Fruit fly (Drosophila melanogaster) whole organism, adult: ENCODE measurements around the gene CG31740.

Experiments
- CG11617 ChIP-seq: fragments of 200-800 bp; sonication (Bioruptor generic); optimal IDR thresholded peaks from 2 replicates; lab custom pipeline; 2017; ENCODE audit warnings: mild to moderate bottlenecking, missing biosample characterization, missing genetic modification reagents, missing genetic modification characterization
- CG12768 ChIP-seq: fragments of 200-800 bp; sonication (Bioruptor generic); optimal IDR thresholded peaks from 2 replicates; lab custom pipeline; 2017; ENCODE audit warnings: missing biosample characterization, missing genetic modification characterization, mild to moderate bottlenecking, moderate library complexity, missing genetic modification reagents
- CG14711 ChIP-seq: fragments of 200-800 bp; sonication (Bioruptor generic); optimal IDR thresholded peaks from 2 replicates; lab custom pipeline; 2018; ENCODE audit warnings: missing biosample characterization, mild to moderate bottlenecking, missing genetic modification characterization, moderate library complexity
- CG1620 ChIP-seq: fragments of 200-800 bp; sonication (Bioruptor generic); optimal IDR thresholded peaks from 2 replicates; lab custom pipeline; 2016; ENCODE audit warnings: missing biosample characterization, missing genetic modification characterization
- CG33017 ChIP-seq: fragments of 200-800 bp; sonication (Bioruptor generic); optimal IDR thresholded peaks from 2 replicates; lab custom pipeline; 2018; ENCODE audit warnings: missing biosample characterization, mild to moderate bottlenecking, missing genetic modification characterization, moderate library complexity
- CG5204 ChIP-seq: fragments of 200-800 bp; sonication (Bioruptor generic); optimal IDR thresholded peaks from 2 replicates; lab custom pipeline; 2016; ENCODE audit warnings: missing biosample characterization, missing genetic modification characterization
- CG7045 ChIP-seq: fragments of 200-800 bp; sonication (Bioruptor generic); optimal IDR thresholded peaks from 2 replicates; lab custom pipeline; 2017; ENCODE audit warnings: missing biosample characterization, mild to moderate bottlenecking, missing genetic modification characterization
- CG7101 ChIP-seq: fragments of 200-800 bp; sonication (Bioruptor generic); optimal IDR thresholded peaks from 2 replicates; lab custom pipeline; 2018; ENCODE audit warnings: missing biosample characterization, mild to moderate bottlenecking, missing genetic modification characterization, moderate library complexity
- Clk ChIP-seq: fragments of 200-800 bp; sonication (Bioruptor generic); optimal IDR thresholded peaks from 2 replicates; lab custom pipeline; 2017; ENCODE audit warnings: missing biosample characterization, missing genetic modification characterization
- Crg-1 ChIP-seq: fragments of 200-800 bp; sonication (Bioruptor generic); optimal IDR thresholded peaks from 2 replicates; lab custom pipeline; 2016; ENCODE audit warnings: missing biosample characterization, missing genetic modification characterization
- Hr96 ChIP-seq: fragments of 200-800 bp; sonication (Bioruptor generic); optimal IDR thresholded peaks from 2 replicates; lab custom pipeline; 2016; ENCODE audit warnings: missing biosample characterization, missing genetic modification characterization
- Mnt ChIP-seq: fragments of 200-800 bp; sonication (Bioruptor generic); optimal IDR thresholded peaks from 2 replicates; lab custom pipeline; 2016; ENCODE audit warnings: missing biosample characterization, mild to moderate bottlenecking, missing genetic modification characterization
- bab1 ChIP-seq: fragments of 200-800 bp; sonication (Bioruptor generic); optimal IDR thresholded peaks from 3 replicates; lab custom pipeline; 2019; ENCODE audit warnings: missing biosample characterization, mild to moderate bottlenecking, missing genetic modification characterization, moderate library complexity
- cic ChIP-seq: fragments of 200-800 bp; sonication (Bioruptor generic); optimal IDR thresholded peaks from 2 replicates; lab custom pipeline; 2017; ENCODE audit warnings: missing biosample characterization, mild to moderate bottlenecking, missing genetic modification characterization, moderate library complexity
- cnc ChIP-seq, 2 experiments: fragments of >200 bp; optimal IDR thresholded peaks; 2 replicates each; lab custom pipeline; 2017
- kay ChIP-seq: fragments of 200-800 bp; sonication (Bioruptor generic); peaks from one replicate; lab custom pipeline; 2016; ENCODE audit warnings: missing biosample characterization, missing genetic modification characterization, borderline replicate concordance
- ovo ChIP-seq: fragments of 200-800 bp; sonication (Bioruptor generic); optimal IDR thresholded peaks from 2 replicates; lab custom pipeline; 2016; ENCODE audit warnings: missing biosample characterization, missing genetic modification characterization
- pad ChIP-seq: fragments of 200-800 bp; sonication (Bioruptor generic); optimal IDR thresholded peaks from 3 replicates; lab custom pipeline; 2017; ENCODE audit warnings: missing biosample characterization, missing genetic modification characterization, mild to moderate bottlenecking, moderate library complexity, missing genetic modification reagents
- tj ChIP-seq: fragments of 200-800 bp; sonication (Bioruptor generic); optimal IDR thresholded peaks from 3 replicates; lab custom pipeline; 2017; ENCODE audit warnings: missing biosample characterization, mild to moderate bottlenecking, missing genetic modification characterization, moderate library complexity
- toe ChIP-seq: fragments of 200-800 bp; sonication (Bioruptor generic); optimal IDR thresholded peaks from 2 replicates; lab custom pipeline; 2016; ENCODE audit warnings: missing biosample characterization, missing genetic modification characterization

The CG31740 gene

DNA sequence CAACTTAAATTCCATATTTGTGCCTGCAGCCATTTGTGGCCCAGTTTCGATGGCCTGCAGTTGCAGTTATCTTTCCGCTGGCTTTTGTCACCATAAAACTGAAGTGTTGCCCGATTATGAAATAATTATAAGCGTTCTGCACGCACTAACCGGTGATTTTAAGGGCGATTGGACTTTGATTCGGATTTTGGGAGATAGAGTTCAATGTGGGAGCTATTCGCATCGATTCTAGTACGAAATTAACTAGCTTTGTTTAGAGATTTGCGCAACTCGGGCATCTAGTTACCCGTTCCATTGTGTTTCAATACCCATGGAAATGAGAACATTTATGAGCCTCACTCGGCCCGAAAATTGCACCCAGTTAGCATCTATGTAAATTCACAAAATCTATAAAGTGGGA, 2.4 kb upstream of the CG31740 start, which contains the start of gene CG5693:
Gene CG5693 (plus strand): TSS at position 301 of the 400 bp plus-strand sequence.
- TF ChIP-seq CG7045 (GFP tag; lab: Kevin White, UChicago) (no peak), toe (GFP tag; lab: Kevin White, UChicago) (no peak)

DNA sequence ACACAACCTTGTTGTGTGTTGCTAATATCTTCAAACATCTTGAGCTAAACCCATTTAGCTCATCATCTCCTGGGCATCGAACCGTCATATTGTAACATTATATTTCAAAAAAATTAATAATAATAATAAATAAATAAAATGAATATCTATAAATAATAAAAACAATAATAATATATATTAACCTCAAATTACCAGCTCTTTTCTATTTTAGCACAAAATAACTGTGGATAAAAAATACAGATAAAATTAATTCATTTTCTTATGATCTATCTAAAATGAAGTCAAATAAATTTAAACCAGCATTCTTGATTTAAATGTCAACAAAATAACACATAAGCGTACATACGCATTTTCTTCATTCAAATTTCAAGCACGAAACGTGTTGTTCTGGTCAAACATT, 1.7 kb upstream of the CG31740 start, which contains the start of gene CG42659:
Gene CG42659 (plus strand): TSS at position 301 of the 400 bp plus-strand sequence.
- TF ChIP-seq Mnt (GFP tag; lab: Kevin White, UChicago) (no peak), kay (no peak), CG7101 (tag; lab: Kevin White, UChicago) (no peak), CG11617 (GFP tag; lab: Kevin White, UChicago) (no peak)

DNA sequence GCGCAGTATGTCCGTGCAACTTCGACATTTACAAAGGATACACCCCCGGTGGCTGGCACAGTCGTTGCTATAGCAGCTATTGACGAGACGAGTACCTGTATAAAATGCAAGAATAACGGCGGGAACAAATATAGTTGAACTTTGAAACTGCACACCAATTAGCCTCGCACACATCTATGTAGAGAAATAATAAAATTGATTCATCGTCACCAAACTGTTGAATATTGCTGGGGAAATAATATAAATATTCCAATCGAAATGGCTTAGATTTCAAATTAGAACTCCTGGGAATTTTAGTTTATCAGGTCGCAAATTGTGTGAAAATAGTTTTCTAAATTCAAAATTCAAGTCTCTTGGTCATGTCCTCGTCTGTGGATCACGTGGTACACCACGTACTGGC, 1.1 kb upstream of the CG31740 start, which contains the start of the genes CG42634 and CG42635:
Gene CG42634 (plus strand): TSS at position 301 of the 400 bp plus-strand sequence.
Gene CG42635 (plus strand): TSS at position 301 of the 400 bp plus-strand sequence.
- TF ChIP-seq CG12768 (GFP tag; lab: Kevin White, UChicago) = no peak
- no peak for TF ChIP-seq toe (GFP tag; lab: Kevin White, UChicago)
- no peak for TF ChIP-seq pad (GFP tag; lab: Kevin White, UChicago)
- no peak for TF ChIP-seq CG7101 (tag; lab: Kevin White, UChicago)
- TF ChIP-seq Hr96 (GFP tag; lab: Kevin White, UChicago) = no peak
- no peak for TF ChIP-seq Mnt (GFP tag; lab: Kevin White, UChicago)
- TF ChIP-seq Crg-1 (GFP tag; lab: Kevin White, UChicago) = no peak
- no peak for TF ChIP-seq CG7045 (GFP tag; lab: Kevin White, UChicago)
- no peak for TF ChIP-seq CG11617 (GFP tag; lab: Kevin White, UChicago)
- TF ChIP-seq tj = no peak
- TF ChIP-seq cnc (optimal IDR thresholded peaks at IDR 0.05; lab: Kevin White, UChicago) = no peak
- TF ChIP-seq bab1 (GFP tag; lab: Kevin White, UChicago) = no peak
- no peak for TF ChIP-seq CG33017 (tag; lab: Kevin White, UChicago)
- no peak for TF ChIP-seq kay
- TF ChIP-seq Clk (GFP tag; lab: Kevin White, UChicago) = no peak
- TF ChIP-seq ovo = no peak
- TF ChIP-seq CG14711 (tag; lab: Kevin White, UChicago) = no peak
- no peak for TF ChIP-seq CG1620 (GFP tag; lab: Kevin White, UChicago)
- no peak for TF ChIP-seq CG5204 (GFP tag; lab: Kevin White, UChicago)
- no peak for TF ChIP-seq cic (GFP tag; lab: Kevin White, UChicago)

DNA sequence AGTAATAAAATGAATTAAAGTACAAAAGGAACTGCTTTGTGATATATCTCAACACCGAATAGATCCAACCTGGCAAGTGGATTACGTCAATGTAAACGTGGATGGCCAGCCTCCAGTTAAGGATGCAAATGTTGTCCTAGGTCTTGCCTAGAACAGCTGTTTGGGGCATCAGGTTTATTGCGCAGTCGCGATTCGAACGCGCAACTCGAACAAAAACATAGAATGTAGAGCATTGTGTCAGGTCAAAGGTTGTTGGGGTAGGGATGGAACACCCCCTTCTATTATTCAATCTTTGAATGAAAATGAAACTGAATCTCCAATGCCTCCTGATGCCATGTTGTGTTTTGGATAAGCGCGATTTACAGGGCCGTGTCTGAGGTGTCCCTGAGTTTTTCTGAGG, 919 bp downstream of the CG31740 start:
- no peak for TF ChIP-seq toe (GFP tag; lab: Kevin White, UChicago)
- TF ChIP-seq kay = no peak
- no peak for TF ChIP-seq CG1620 (GFP tag; lab: Kevin White, UChicago)
- TF ChIP-seq cnc (optimal IDR thresholded peaks at IDR 0.05; lab: Kevin White, UChicago) = no peak
- no peak for TF ChIP-seq Hr96 (GFP tag; lab: Kevin White, UChicago)
- no peak for TF ChIP-seq pad (GFP tag; lab: Kevin White, UChicago)
- TF ChIP-seq cic (GFP tag; lab: Kevin White, UChicago) = no peak
- TF ChIP-seq bab1 (GFP tag; lab: Kevin White, UChicago) = no peak
- no peak for TF ChIP-seq Mnt (GFP tag; lab: Kevin White, UChicago)
- no peak for TF ChIP-seq CG14711 (tag; lab: Kevin White, UChicago)

DNA sequence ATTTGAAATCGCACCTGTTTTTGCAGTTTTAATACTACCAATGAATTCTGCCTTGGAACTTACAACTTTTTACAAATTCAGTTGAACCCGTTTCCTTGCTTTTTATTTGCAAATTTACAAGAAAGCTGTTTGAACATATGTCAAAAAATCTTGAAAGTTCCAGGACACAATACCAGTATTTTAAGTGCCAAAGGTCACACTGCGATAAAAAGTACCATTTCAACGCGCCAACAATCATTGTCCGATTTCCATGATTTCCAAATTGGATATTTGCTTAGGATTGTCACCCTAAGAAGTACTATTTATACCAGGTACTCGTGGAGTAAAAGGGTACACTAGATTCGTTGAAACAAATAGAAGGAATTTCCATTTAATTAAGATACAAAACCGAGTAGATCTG, 2.6 kb downstream of the CG31740 start, which contains the start of gene elfless:
Gene elfless (minus strand): TSS at position 101 of the 400 bp plus-strand sequence.
- TF ChIP-seq CG33017 (tag; lab: Kevin White, UChicago) = no peak
- TF ChIP-seq CG12768 (GFP tag; lab: Kevin White, UChicago) = no peak
- no peak for TF ChIP-seq tj
- TF ChIP-seq toe (GFP tag; lab: Kevin White, UChicago) = no peak
- no peak for TF ChIP-seq ovo
- TF ChIP-seq cic (GFP tag; lab: Kevin White, UChicago) = no peak
- TF ChIP-seq CG5204 (GFP tag; lab: Kevin White, UChicago) = no peak
- TF ChIP-seq bab1 (GFP tag; lab: Kevin White, UChicago) = no peak
- TF ChIP-seq Clk (GFP tag; lab: Kevin White, UChicago) = no peak
- TF ChIP-seq kay = no peak
- no peak for TF ChIP-seq cnc (optimal IDR thresholded peaks at IDR 0.05; lab: Kevin White, UChicago)
- no peak for TF ChIP-seq CG14711 (tag; lab: Kevin White, UChicago)
- no peak for TF ChIP-seq pad (GFP tag; lab: Kevin White, UChicago)
- no peak for TF ChIP-seq Hr96 (GFP tag; lab: Kevin White, UChicago)
- no peak for TF ChIP-seq Mnt (GFP tag; lab: Kevin White, UChicago)
- no peak for TF ChIP-seq CG11617 (GFP tag; lab: Kevin White, UChicago)
- no peak for TF ChIP-seq Crg-1 (GFP tag; lab: Kevin White, UChicago)
- TF ChIP-seq CG7045 (GFP tag; lab: Kevin White, UChicago) = no peak
- TF ChIP-seq CG7101 (tag; lab: Kevin White, UChicago) = no peak

DNA sequence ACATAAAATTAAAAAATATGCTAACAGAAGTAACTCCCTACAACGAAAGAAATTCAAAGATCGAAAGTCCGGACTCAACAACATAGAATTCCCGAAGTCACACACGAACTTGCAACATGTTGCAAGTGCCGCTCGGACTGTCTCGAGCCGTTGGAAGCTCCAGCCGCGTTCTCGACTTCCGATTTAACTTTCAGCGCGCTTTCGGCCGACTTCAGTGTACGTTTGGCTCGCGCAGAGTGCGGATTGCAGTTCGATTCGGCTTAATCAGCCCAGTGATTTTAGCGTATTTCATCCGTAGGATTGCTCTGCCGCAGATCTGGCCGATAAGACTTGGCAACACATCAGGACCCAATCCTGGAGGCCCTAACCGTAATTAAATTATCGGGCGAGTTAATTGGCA, 3.4 kb downstream of the CG31740 start, which contains the start of gene rdo:
Gene rdo (plus strand): TSS at position 213 of the 400 bp plus-strand sequence.
- TF ChIP-seq CG7045 (GFP tag; lab: Kevin White, UChicago) = no peak
- no peak for TF ChIP-seq cnc (optimal IDR thresholded peaks at IDR 0.05; lab: Kevin White, UChicago)
- no peak for TF ChIP-seq toe (GFP tag; lab: Kevin White, UChicago)
- no peak for TF ChIP-seq CG7101 (tag; lab: Kevin White, UChicago)
- TF ChIP-seq bab1 (GFP tag; lab: Kevin White, UChicago) = no peak
- TF ChIP-seq kay = no peak
- no peak for TF ChIP-seq tj
- no peak for TF ChIP-seq CG1620 (GFP tag; lab: Kevin White, UChicago)
